Fruit fly (Drosophila melanogaster) whole organism, adult: Measurements from ENCODE around the gene CG13884.

Source experiments
- CG11617 ChIP-seq: fragments of 200-800 bp; sonication (Bioruptor generic); optimal IDR thresholded peaks from 2 replicates; lab custom pipeline; 2017; ENCODE audit warnings: mild to moderate bottlenecking, missing biosample characterization, missing genetic modification reagents, missing genetic modification characterization
- CG12768 ChIP-seq: fragments of 200-800 bp; sonication (Bioruptor generic); optimal IDR thresholded peaks from 2 replicates; lab custom pipeline; 2017; ENCODE audit warnings: missing biosample characterization, missing genetic modification characterization, mild to moderate bottlenecking, moderate library complexity, missing genetic modification reagents
- CG14711 ChIP-seq: fragments of 200-800 bp; sonication (Bioruptor generic); optimal IDR thresholded peaks from 2 replicates; lab custom pipeline; 2018; ENCODE audit warnings: missing biosample characterization, mild to moderate bottlenecking, missing genetic modification characterization, moderate library complexity
- CG1620 ChIP-seq: fragments of 200-800 bp; sonication (Bioruptor generic); optimal IDR thresholded peaks from 2 replicates; lab custom pipeline; 2016; ENCODE audit warnings: missing biosample characterization, missing genetic modification characterization
- CG33017 ChIP-seq: fragments of 200-800 bp; sonication (Bioruptor generic); optimal IDR thresholded peaks from 2 replicates; lab custom pipeline; 2018; ENCODE audit warnings: missing biosample characterization, mild to moderate bottlenecking, missing genetic modification characterization, moderate library complexity
- CG5204 ChIP-seq: fragments of 200-800 bp; sonication (Bioruptor generic); optimal IDR thresholded peaks from 2 replicates; lab custom pipeline; 2016; ENCODE audit warnings: missing biosample characterization, missing genetic modification characterization
- CG7045 ChIP-seq: fragments of 200-800 bp; sonication (Bioruptor generic); optimal IDR thresholded peaks from 2 replicates; lab custom pipeline; 2017; ENCODE audit warnings: missing biosample characterization, mild to moderate bottlenecking, missing genetic modification characterization
- CG7101 ChIP-seq: fragments of 200-800 bp; sonication (Bioruptor generic); optimal IDR thresholded peaks from 2 replicates; lab custom pipeline; 2018; ENCODE audit warnings: missing biosample characterization, mild to moderate bottlenecking, missing genetic modification characterization, moderate library complexity
- Clk ChIP-seq: fragments of 200-800 bp; sonication (Bioruptor generic); optimal IDR thresholded peaks from 2 replicates; lab custom pipeline; 2017; ENCODE audit warnings: missing biosample characterization, missing genetic modification characterization
- Crg-1 ChIP-seq: fragments of 200-800 bp; sonication (Bioruptor generic); optimal IDR thresholded peaks from 2 replicates; lab custom pipeline; 2016; ENCODE audit warnings: missing biosample characterization, missing genetic modification characterization
- Hr96 ChIP-seq: fragments of 200-800 bp; sonication (Bioruptor generic); optimal IDR thresholded peaks from 2 replicates; lab custom pipeline; 2016; ENCODE audit warnings: missing biosample characterization, missing genetic modification characterization
- Mnt ChIP-seq: fragments of 200-800 bp; sonication (Bioruptor generic); optimal IDR thresholded peaks from 2 replicates; lab custom pipeline; 2016; ENCODE audit warnings: missing biosample characterization, mild to moderate bottlenecking, missing genetic modification characterization
- bab1 ChIP-seq: fragments of 200-800 bp; sonication (Bioruptor generic); optimal IDR thresholded peaks from 3 replicates; lab custom pipeline; 2019; ENCODE audit warnings: missing biosample characterization, mild to moderate bottlenecking, missing genetic modification characterization, moderate library complexity
- cic ChIP-seq: fragments of 200-800 bp; sonication (Bioruptor generic); optimal IDR thresholded peaks from 2 replicates; lab custom pipeline; 2017; ENCODE audit warnings: missing biosample characterization, mild to moderate bottlenecking, missing genetic modification characterization, moderate library complexity
- cnc ChIP-seq, 2 experiments: fragments of >200 bp; optimal IDR thresholded peaks; 2 replicates each; lab custom pipeline; 2017
- kay ChIP-seq: fragments of 200-800 bp; sonication (Bioruptor generic); peaks from one replicate; lab custom pipeline; 2016; ENCODE audit warnings: missing biosample characterization, missing genetic modification characterization, borderline replicate concordance
- ovo ChIP-seq: fragments of 200-800 bp; sonication (Bioruptor generic); optimal IDR thresholded peaks from 2 replicates; lab custom pipeline; 2016; ENCODE audit warnings: missing biosample characterization, missing genetic modification characterization
- pad ChIP-seq: fragments of 200-800 bp; sonication (Bioruptor generic); optimal IDR thresholded peaks from 3 replicates; lab custom pipeline; 2017; ENCODE audit warnings: missing biosample characterization, missing genetic modification characterization, mild to moderate bottlenecking, moderate library complexity, missing genetic modification reagents
- tj ChIP-seq: fragments of 200-800 bp; sonication (Bioruptor generic); optimal IDR thresholded peaks from 3 replicates; lab custom pipeline; 2017; ENCODE audit warnings: missing biosample characterization, mild to moderate bottlenecking, missing genetic modification characterization, moderate library complexity
- toe ChIP-seq: fragments of 200-800 bp; sonication (Bioruptor generic); optimal IDR thresholded peaks from 2 replicates; lab custom pipeline; 2016; ENCODE audit warnings: missing biosample characterization, missing genetic modification characterization

Gene CG13884

DNA sequence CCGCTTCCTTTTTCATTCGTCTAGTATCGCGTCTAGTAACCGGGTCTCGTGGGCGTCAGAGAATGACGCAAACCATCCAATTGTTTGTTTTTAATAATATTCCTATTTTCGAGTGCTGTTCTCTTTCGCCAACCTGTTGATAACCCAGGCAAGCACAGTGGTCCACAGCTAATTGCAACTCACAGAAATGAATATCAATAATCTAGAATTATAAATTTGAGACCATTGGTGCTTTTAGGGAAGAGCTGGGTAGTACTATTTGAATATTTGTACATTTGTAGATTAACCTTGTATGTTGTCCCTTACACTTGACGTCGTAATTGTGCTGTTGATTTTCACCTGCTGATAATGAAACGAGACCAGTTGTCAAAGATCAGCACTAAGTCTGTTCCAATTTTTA lies 16.5 kb downstream of the CG13884 start:
- TF ChIP-seq CG33017 (no peak), Hr96 (GFP tag; lab: Kevin White, UChicago) (no peak), CG7101 (tag; lab: Kevin White, UChicago) (peak; percentile 41), cnc (optimal IDR thresholded peaks at IDR 0.05; lab: Kevin White, UChicago) (no peak), kay (GFP tag; lab: Kevin White, UChicago) (no peak), CG11617 (GFP tag; lab: Kevin White, UChicago) (no peak), tj (GFP tag; lab: Kevin White, UChicago) (no peak), Crg-1 (no peak), bab1 (GFP tag; lab: Kevin White, UChicago) (no peak), Clk (GFP tag; lab: Kevin White, UChicago) (no peak), CG5204 (no peak), CG14711 (tag; lab: Kevin White, UChicago) (peak; percentile 34), CG1620 (GFP tag; lab: Kevin White, UChicago) (no peak), cic (GFP tag; lab: Kevin White, UChicago) (peak; percentile 28), CG7045 (GFP tag; lab: Kevin White, UChicago) (no peak), ovo (no peak), CG12768 (GFP tag; lab: Kevin White, UChicago) (no peak), toe (no peak), pad (no peak), Mnt (peak; percentile 5)

DNA sequence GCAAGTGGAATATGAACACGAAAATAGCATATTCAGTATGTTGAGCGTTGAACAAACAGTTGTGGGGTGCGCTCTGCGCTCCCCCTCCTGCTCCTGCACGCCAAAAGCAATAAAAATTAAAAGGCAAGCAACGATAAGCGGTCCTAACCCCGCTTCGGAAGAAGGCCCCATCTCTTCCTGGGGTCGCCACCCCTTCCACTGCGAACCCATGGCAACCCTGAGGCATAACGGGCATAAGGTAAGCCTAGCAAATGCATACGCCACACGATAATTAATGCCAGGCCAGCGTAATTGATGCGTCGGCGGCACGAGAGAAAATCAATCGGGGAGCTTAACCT lies 17.9 kb downstream of the CG13884 start:
- no peak for TF ChIP-seq kay (GFP tag; lab: Kevin White, UChicago)
- TF ChIP-seq Mnt = no peak
- TF ChIP-seq tj (GFP tag; lab: Kevin White, UChicago) = peak; percentile 40

DNA sequence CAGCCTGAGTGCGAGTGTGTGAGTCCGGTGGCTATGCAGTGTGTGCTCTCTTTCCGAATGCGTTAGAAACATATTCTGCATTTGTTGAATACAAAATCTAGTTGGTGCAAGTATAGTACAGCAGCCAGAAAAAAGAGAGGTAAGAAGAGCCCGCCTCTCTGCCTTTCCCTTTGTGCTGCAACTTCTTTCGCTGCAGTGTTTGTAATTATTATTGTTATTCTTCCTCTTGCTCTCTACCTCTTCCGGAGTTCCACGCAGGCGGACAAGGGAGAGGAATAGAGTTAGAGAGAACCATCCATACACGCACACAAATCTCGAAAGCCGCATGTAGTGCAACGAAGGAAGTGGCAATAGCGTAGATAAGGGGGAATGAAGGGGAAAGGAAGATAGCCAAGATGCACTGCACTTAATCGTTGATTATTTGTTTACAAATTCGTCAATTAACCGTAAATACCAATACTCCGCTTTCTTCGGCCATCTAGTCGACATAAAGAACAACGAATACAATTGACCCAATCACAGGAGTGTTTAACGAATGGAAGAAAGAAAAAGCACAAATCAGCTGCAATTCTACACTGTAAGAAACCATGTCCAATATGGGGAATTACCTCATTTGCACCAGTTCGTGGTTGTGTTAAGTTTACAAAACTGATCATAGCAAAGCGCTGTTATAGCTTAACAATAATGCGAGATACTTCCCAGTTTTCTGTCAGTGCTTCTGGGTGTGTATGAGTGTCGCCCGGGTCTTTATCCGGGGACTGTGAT lies 18.4 kb downstream of the CG13884 start:
- peak; percentile 39 for TF ChIP-seq Crg-1
- TF ChIP-seq tj (GFP tag; lab: Kevin White, UChicago) = peak; percentile 66
- TF ChIP-seq CG14711 (tag; lab: Kevin White, UChicago) = peak; percentile 16
- TF ChIP-seq CG33017 = peak; percentile 40
- peak; percentile 25 for TF ChIP-seq CG7045 (GFP tag; lab: Kevin White, UChicago)
- TF ChIP-seq CG11617 (GFP tag; lab: Kevin White, UChicago) = peak; percentile 53
- TF ChIP-seq CG5204 = no peak
- no peak for TF ChIP-seq cic (GFP tag; lab: Kevin White, UChicago)
- TF ChIP-seq bab1 (GFP tag; lab: Kevin White, UChicago) = peak; percentile 56
- TF ChIP-seq CG1620 (GFP tag; lab: Kevin White, UChicago) = peak; percentile 15
- no peak for TF ChIP-seq ovo
- TF ChIP-seq CG12768 (GFP tag; lab: Kevin White, UChicago) = peak; percentile 37
- TF ChIP-seq cnc (optimal IDR thresholded peaks at IDR 0.05; lab: Kevin White, UChicago) = no peak
- TF ChIP-seq Hr96 (GFP tag; lab: Kevin White, UChicago) = no peak
- TF ChIP-seq Clk (GFP tag; lab: Kevin White, UChicago) = no peak
- no peak for TF ChIP-seq toe
- peak; percentile 96 for TF ChIP-seq pad
- no peak for TF ChIP-seq Mnt
- TF ChIP-seq CG7101 (tag; lab: Kevin White, UChicago) = peak; percentile 37

DNA sequence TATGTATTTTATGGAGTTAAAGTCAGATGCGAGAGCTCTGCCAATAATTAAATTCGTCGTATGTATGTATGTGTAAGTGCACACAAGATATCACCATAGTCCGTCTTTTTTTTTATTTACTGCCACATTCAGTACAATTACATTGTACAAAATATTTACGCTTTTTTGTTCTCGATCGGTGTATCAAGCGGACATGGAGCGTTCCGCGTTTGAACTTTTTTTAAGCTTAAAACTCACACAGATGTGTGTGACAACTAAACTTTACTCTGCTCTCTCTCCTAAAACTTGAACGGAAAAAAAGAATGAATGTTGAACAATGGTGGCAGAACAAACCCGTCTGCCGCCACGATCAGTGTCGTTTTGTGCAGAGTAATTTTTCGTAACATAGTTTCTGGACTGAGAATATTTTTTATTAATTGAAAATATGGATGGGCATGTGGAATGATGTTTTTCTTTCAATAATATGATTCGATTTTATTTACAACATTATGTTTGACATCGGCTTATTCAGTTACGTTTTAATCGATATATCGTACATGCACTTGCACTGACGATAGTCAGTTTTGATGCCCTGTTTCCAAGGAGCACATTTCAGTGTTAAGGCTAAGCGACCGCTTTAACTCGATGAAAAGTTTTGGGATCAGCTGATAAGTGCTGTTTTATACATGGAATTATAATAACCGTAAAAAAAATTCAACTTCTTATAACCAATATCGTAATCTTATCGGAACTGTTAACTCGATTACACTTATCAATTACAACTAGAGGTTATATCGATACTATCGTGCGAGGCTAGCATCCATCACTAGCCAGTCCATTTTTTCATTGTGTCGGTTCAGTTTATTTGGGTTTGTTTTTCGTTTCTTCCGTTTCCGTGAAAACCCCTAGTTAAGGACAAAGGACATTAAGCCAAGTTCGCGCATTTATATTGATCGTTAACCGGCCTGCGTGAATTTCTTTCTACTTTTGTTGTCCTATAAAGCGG lies 19.3 kb downstream of the CG13884 start, which contains the start of gene mth:
Gene mth, minus strand, starts transcription at position 302 of the 985 bp plus-strand sequence.
- TF ChIP-seq CG12768 (GFP tag; lab: Kevin White, UChicago) (peak; percentile 1), CG11617 (GFP tag; lab: Kevin White, UChicago) (peak; percentile 62), Mnt (peak; percentile 19), CG33017 (no peak), ovo (peak; percentile 31), CG7101 (tag; lab: Kevin White, UChicago) (peak; percentile 29), tj (GFP tag; lab: Kevin White, UChicago) (peak; percentile 21), bab1 (GFP tag; lab: Kevin White, UChicago) (peak; percentile 67), kay (GFP tag; lab: Kevin White, UChicago) (peak; percentile 77), Clk (GFP tag; lab: Kevin White, UChicago) (peak; percentile 40), CG14711 (tag; lab: Kevin White, UChicago) (no peak), Hr96 (GFP tag; lab: Kevin White, UChicago) (peak; percentile 74), CG1620 (GFP tag; lab: Kevin White, UChicago) (peak; percentile 70), CG7045 (GFP tag; lab: Kevin White, UChicago) (no peak), toe (peak; percentile 74), pad (no peak), CG5204 (no peak), cic (GFP tag; lab: Kevin White, UChicago) (peak; percentile 39), Crg-1 (peak; percentile 37), cnc (optimal IDR thresholded peaks at IDR 0.05; lab: Kevin White, UChicago) (no peak)

DNA sequence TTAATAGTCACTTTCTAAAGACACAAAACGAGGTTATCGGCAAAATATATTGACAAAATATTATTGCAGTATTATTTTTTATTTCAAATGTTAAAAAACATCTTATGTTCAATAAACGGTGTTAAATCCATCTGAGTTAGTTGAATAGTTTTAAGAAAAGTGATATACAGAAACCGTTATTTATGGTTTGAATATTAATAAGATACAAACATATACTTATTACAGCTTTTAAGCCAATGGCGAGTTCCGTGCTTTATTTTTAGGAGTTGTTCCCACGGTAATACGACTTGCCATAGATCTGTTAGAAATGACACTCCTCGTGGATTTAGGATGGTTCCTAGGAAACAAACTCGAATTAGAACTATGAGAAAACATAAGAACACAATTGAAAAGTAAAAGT lies 22.9 kb downstream of the CG13884 start:
- TF ChIP-seq kay (GFP tag; lab: Kevin White, UChicago) (peak; percentile 88), Clk (GFP tag; lab: Kevin White, UChicago) (no peak)
